Worm (Caenorhabditis elegans) whole organism, young adult: ENCODE results near the gene C08H9.18.

Experiments used
- B0019.2 ChIP-seq: fragments of 200-800 bp; sonication (Bioruptor generic); conservative IDR thresholded peaks from 2 replicates; pipeline ENCODE4 v1.3.6; 2022; ENCODE audit warnings: missing genetic modification reagents, missing genetic modification characterization, missing compliant biosample characterization
- K11D2.4 ChIP-seq: fragments of 200-800 bp; sonication (Bioruptor generic); IDR thresholded peaks from 2 replicates; pipeline ENCODE4 v1.3.6; 2022; ENCODE audit warnings: missing genetic modification reagents, missing genetic modification characterization, missing compliant biosample characterization
- aptf-2 ChIP-seq: fragments of 200-800 bp; sonication (Bioruptor generic); conservative IDR thresholded peaks from 2 replicates; pipeline ENCODE4 v1.3.6; 2022; ENCODE audit warnings: missing genetic modification reagents, missing genetic modification characterization, missing compliant biosample characterization
- dpl-1 ChIP-seq: fragments of 150-350 bp; optimal IDR thresholded peaks from 2 replicates; lab custom pipeline; 2014; ENCODE audit warnings: missing biosample characterization, missing genetic modification reagents, missing genetic modification characterization
- egl-44 ChIP-seq: fragments of 200-800 bp; sonication (Bioruptor generic); IDR thresholded peaks from 2 replicates; pipeline ENCODE4 v1.3.6; 2022; ENCODE audit warnings: missing genetic modification reagents, missing genetic modification characterization, missing compliant biosample characterization
- lsl-1 ChIP-seq: fragments of 200-800 bp; sonication (Bioruptor generic); optimal IDR thresholded peaks from 2 replicates; lab custom pipeline; 2018; ENCODE audit warnings: mild to moderate bottlenecking, missing genetic modification characterization, moderate library complexity, missing compliant biosample characterization
- madf-8 ChIP-seq: fragments of 200-800 bp; sonication (Bioruptor generic); conservative IDR thresholded peaks from 2 replicates; pipeline ENCODE4 v1.3.6; 2022; ENCODE audit warnings: missing genetic modification reagents, missing genetic modification characterization, missing compliant biosample characterization
- mxl-1 ChIP-seq: sonication (generic microtip); optimal IDR thresholded peaks from 2 replicates; lab custom pipeline; 2016; ENCODE audit warnings: missing genetic modification characterization, missing compliant biosample characterization
- snpc-4 ChIP-seq, 5 experiments: fragments of 150-350 bp in 1 of 5; sonication (generic microtip) in 4 of 5; optimal IDR thresholded peaks; 2 replicates each; lab custom pipeline; 2014 to 2018; ENCODE audit warnings: missing genetic modification characterization in 5 of 5, missing biosample characterization in 3 of 5, antibody characterized with exemption in 2 of 5, mild to moderate bottlenecking in 2 of 5, missing compliant biosample characterization in 2 of 5, missing genotype in 2 of 5, moderate library complexity in 2 of 5, missing genetic modification reagents in 1 of 5
- tlf-1 ChIP-seq: fragments of 200-800 bp; sonication (Bioruptor generic); optimal IDR thresholded peaks from 2 replicates; lab custom pipeline; 2018; ENCODE audit warnings: mild to moderate bottlenecking, missing genetic modification characterization, missing compliant biosample characterization

DNA sequence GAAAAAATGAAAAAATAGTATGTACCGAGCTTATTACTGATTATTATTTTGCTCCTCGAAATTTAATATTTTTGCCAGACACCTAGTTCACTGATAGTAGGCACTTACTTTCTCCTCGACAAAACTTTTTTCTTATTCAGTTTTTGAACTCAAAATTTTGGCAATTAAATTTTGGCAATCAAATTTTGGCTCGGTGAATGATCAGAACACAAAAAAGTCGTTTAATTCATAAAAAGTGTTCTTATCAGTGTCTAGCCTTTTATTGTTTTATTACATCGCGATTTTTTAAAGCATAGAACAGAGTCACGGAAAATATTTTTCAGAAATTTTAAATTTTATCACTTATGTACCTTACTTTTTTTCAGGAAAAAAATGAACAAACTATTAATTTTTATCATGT lies 33.1 kb upstream of the C08H9.18 start:
- TF ChIP-seq K11D2.4 (GFP tag; lab: Robert Waterston, UW) (no peak), egl-44 (GFP tag; lab: Robert Waterston, UW) (no peak), aptf-2 (GFP tag; lab: Robert Waterston, UW) (no peak), dpl-1 (GFP tag; lab: Kevin White, UChicago) (no peak), mxl-1 (tag; lab: Kevin White, UChicago) (no peak), snpc-4 (GFP tag; optimal IDR thresholded peaks at IDR 0.05; lab: Kevin White, UChicago) (no peak), snpc-4 (tag; optimal IDR thresholded peaks at IDR 0.05; lab: Kevin White, UChicago) (no peak), tlf-1 (GFP tag; lab: Kevin White, UChicago) (no peak), madf-8 (GFP tag; lab: Robert Waterston, UW) (no peak), lsl-1 (GFP tag; lab: Kevin White, UChicago) (no peak), B0019.2 (GFP tag; lab: Robert Waterston, UW) (no peak)
